Fruit fly (Drosophila melanogaster) whole organism, embryonic: ENCODE data around the gene Wdr59.

Source experiments
- CG11504 ChIP-seq: fragments of 200-800 bp; sonication (Bioruptor generic); optimal IDR thresholded peaks from 3 replicates; lab custom pipeline; 2019; ENCODE audit warnings: missing biosample characterization, mild to moderate bottlenecking, missing genetic modification characterization, moderate library complexity
- CG11696 ChIP-seq: fragments of 200-800 bp; sonication (Bioruptor generic); IDR thresholded peaks from 2 replicates; pipeline ENCODE4 v1.3.6; 2022; ENCODE audit warnings: missing biosample characterization, missing genetic modification characterization
- CG1233 ChIP-seq: fragments of 200-800 bp; sonication (Bioruptor generic); optimal IDR thresholded peaks from 4 replicates; lab custom pipeline; 2018; ENCODE audit warnings: missing biosample characterization, mild to moderate bottlenecking, missing genetic modification characterization
- CG12942 ChIP-seq: fragments of 200-800 bp; sonication (Bioruptor generic); optimal IDR thresholded peaks from 3 replicates; lab custom pipeline; 2016; ENCODE audit warnings: missing biosample characterization, missing genetic modification characterization
- CG14050 ChIP-seq: fragments of 200-800 bp; sonication (Bioruptor generic); IDR thresholded peaks from 3 replicates; pipeline ENCODE4 v1.3.6; 2022; ENCODE audit warnings: missing biosample characterization, missing genetic modification characterization
- CG14710 ChIP-seq: fragments of 200-800 bp; sonication (Bioruptor generic); optimal IDR thresholded peaks from 3 replicates; lab custom pipeline; 2019; ENCODE audit warnings: missing biosample characterization, mild to moderate bottlenecking, missing genetic modification characterization, moderate library complexity
- CG14860 ChIP-seq: fragments of 200-800 bp; sonication (Bioruptor generic); IDR thresholded peaks from 3 replicates; pipeline ENCODE4 v1.3.6; 2022; ENCODE audit warnings: missing biosample characterization, missing genetic modification characterization; ENCODE audit not compliant: partially characterized antibody
- CG1603 ChIP-seq: fragments of 200-800 bp; sonication (Bioruptor generic); optimal IDR thresholded peaks from 2 replicates; lab custom pipeline; 2019; ENCODE audit warnings: missing biosample characterization, mild to moderate bottlenecking, missing genetic modification characterization, moderate library complexity
- CG17328 ChIP-seq: fragments of 200-800 bp; sonication (Bioruptor generic); IDR thresholded peaks from 2 replicates; pipeline ENCODE4 v1.3.6; 2022; ENCODE audit warnings: missing biosample characterization, missing genetic modification characterization
- CG2678 ChIP-seq: fragments of 200-800 bp; sonication (Bioruptor generic); optimal IDR thresholded peaks from 3 replicates; lab custom pipeline; 2019; ENCODE audit warnings: missing biosample characterization, mild to moderate bottlenecking, missing genetic modification characterization, moderate library complexity
- CG31365 ChIP-seq: fragments of 200-800 bp; sonication (Bioruptor generic); optimal IDR thresholded peaks from 2 replicates; lab custom pipeline; 2018; ENCODE audit warnings: missing biosample characterization, mild to moderate bottlenecking, missing genetic modification characterization
- CG4820 ChIP-seq: fragments of 200-800 bp; sonication (Bioruptor generic); optimal IDR thresholded peaks from 3 replicates; lab custom pipeline; 2016; ENCODE audit warnings: missing biosample characterization, missing genetic modification characterization
- CG5180 ChIP-seq: fragments of 200-800 bp; sonication (Bioruptor generic); optimal IDR thresholded peaks from 3 replicates; lab custom pipeline; 2017; ENCODE audit warnings: missing biosample characterization, missing genetic modification characterization, mild to moderate bottlenecking, moderate library complexity, missing genetic modification reagents
- CG6654 ChIP-seq: fragments of 200-800 bp; sonication (Bioruptor generic); optimal IDR thresholded peaks from 2 replicates; lab custom pipeline; 2017; ENCODE audit warnings: missing biosample characterization, mild to moderate bottlenecking, missing genetic modification characterization
- CG7271 ChIP-seq: fragments of 200-800 bp; sonication (Bioruptor generic); optimal IDR thresholded peaks from 2 replicates; lab custom pipeline; 2018; ENCODE audit warnings: missing biosample characterization, mild to moderate bottlenecking, missing genetic modification characterization, moderate library complexity
- CG8924 ChIP-seq: fragments of 200-800 bp; optimal IDR thresholded peaks from 3 replicates; lab custom pipeline; 2019; ENCODE audit warnings: missing biosample characterization, mild to moderate bottlenecking, missing genetic modification characterization, moderate library complexity
- Dfd ChIP-seq, 2 experiments: fragments of >200 bp; optimal IDR thresholded peaks; 2 replicates each; lab custom pipeline; 2017; ENCODE audit warnings: missing biosample characterization in 2 of 2, missing genetic modification characterization in 2 of 2
- Fer3 ChIP-seq: fragments of 200-800 bp; sonication (Bioruptor generic); optimal IDR thresholded peaks from 2 replicates; lab custom pipeline; 2018; ENCODE audit warnings: missing biosample characterization, mild to moderate bottlenecking, missing genetic modification characterization, moderate library complexity
- H15 ChIP-seq: fragments of 200-800 bp; sonication (Bioruptor generic); IDR thresholded peaks from 3 replicates; pipeline ENCODE4 v1.3.6; 2022; ENCODE audit warnings: missing biosample characterization, missing genetic modification characterization
- Hr3 ChIP-seq: fragments of 200-800 bp; sonication (Bioruptor generic); optimal IDR thresholded peaks from 3 replicates; lab custom pipeline; 2016; ENCODE audit warnings: missing biosample characterization, missing genetic modification characterization
- Kr ChIP-seq: fragments of 200-800 bp; sonication (Bioruptor generic); optimal IDR thresholded peaks from 2 replicates; lab custom pipeline; 2017; ENCODE audit warnings: missing biosample characterization, mild to moderate bottlenecking, missing genetic modification characterization
- Mrtf ChIP-seq: fragments of 200-800 bp; sonication (Bioruptor generic); IDR thresholded peaks from 3 replicates; pipeline ENCODE4 v1.3.6; 2022; ENCODE audit warnings: missing biosample characterization, missing genetic modification characterization
- Scr ChIP-seq: fragments of 200-800 bp; sonication (Bioruptor generic); IDR thresholded peaks from 2 replicates; pipeline ENCODE4 v1.3.6; 2022; ENCODE audit warnings: missing biosample characterization, missing genetic modification characterization; ENCODE audit not compliant: partially characterized antibody
- Side ChIP-seq: fragments of 200-800 bp; sonication (Bioruptor generic); optimal IDR thresholded peaks from 2 replicates; lab custom pipeline; 2016; ENCODE audit warnings: missing biosample characterization, missing genetic modification characterization
- Sin3A ChIP-seq: fragments of >200 bp; optimal IDR thresholded peaks from 2 replicates; lab custom pipeline; 2018
- Sry-β ChIP-seq: fragments of 200-800 bp; sonication (Bioruptor generic); optimal IDR thresholded peaks from 2 replicates; lab custom pipeline; 2018; ENCODE audit warnings: missing biosample characterization, mild to moderate bottlenecking, missing genetic modification characterization, moderate library complexity
- YL-1 ChIP-seq: fragments of 200-800 bp; sonication (Bioruptor generic); optimal IDR thresholded peaks from 3 replicates; lab custom pipeline; 2017; ENCODE audit warnings: missing biosample characterization, mild to moderate bottlenecking, missing genetic modification characterization
- amos ChIP-seq: fragments of 200-800 bp; sonication (Bioruptor generic); IDR thresholded peaks from 2 replicates; pipeline ENCODE4 v1.3.6; 2022; ENCODE audit warnings: missing biosample characterization, missing genetic modification characterization; ENCODE audit not compliant: partially characterized antibody
- crp ChIP-seq, 2 experiments: fragments of 200-800 bp; sonication (Bioruptor generic); optimal IDR thresholded peaks; 2 replicates in 1 of 2; 3 replicates in 1 of 2; lab custom pipeline; 2017; ENCODE audit warnings: missing biosample characterization in 2 of 2, missing genetic modification characterization in 2 of 2, mild to moderate bottlenecking in 1 of 2, moderate library complexity in 1 of 2
- dpn ChIP-seq, 2 experiments: fragments of 200-800 bp; sonication (Bioruptor generic); optimal IDR thresholded peaks; 3 replicates each; lab custom pipeline; 2016; ENCODE audit warnings: missing biosample characterization in 2 of 2, missing genetic modification characterization in 2 of 2
- eyg ChIP-seq: fragments of 200-800 bp; sonication (Bioruptor generic); optimal IDR thresholded peaks from 3 replicates; lab custom pipeline; 2016; ENCODE audit warnings: missing biosample characterization, missing genetic modification characterization
- gem ChIP-seq: fragments of 200-800 bp; sonication (Bioruptor generic); optimal IDR thresholded peaks from 2 replicates; lab custom pipeline; 2019; ENCODE audit warnings: missing biosample characterization, mild to moderate bottlenecking, missing genetic modification characterization, moderate library complexity
- gsb-n ChIP-seq: fragments of 200-800 bp; sonication (Bioruptor generic); optimal IDR thresholded peaks from 3 replicates; lab custom pipeline; 2018; ENCODE audit warnings: missing biosample characterization, mild to moderate bottlenecking, missing genetic modification characterization
- h ChIP-seq: fragments of >200 bp; optimal IDR thresholded peaks from 2 replicates; lab custom pipeline; 2017
- kay ChIP-seq: fragments of 200-800 bp; sonication (Bioruptor generic); optimal IDR thresholded peaks from 2 replicates; lab custom pipeline; 2016; ENCODE audit warnings: missing biosample characterization, missing genetic modification characterization
- knrl ChIP-seq: fragments of 200-800 bp; sonication (Bioruptor generic); IDR thresholded peaks from 3 replicates; pipeline ENCODE4 v1.3.6; 2022; ENCODE audit warnings: missing biosample characterization, missing genetic modification characterization; ENCODE audit not compliant: partially characterized antibody
- luna ChIP-seq: fragments of 200-800 bp; sonication (Bioruptor generic); optimal IDR thresholded peaks from 2 replicates; lab custom pipeline; 2016; ENCODE audit warnings: missing biosample characterization, missing genetic modification characterization
- mirr ChIP-seq: fragments of 200-800 bp; sonication (Bioruptor generic); optimal IDR thresholded peaks from 3 replicates; lab custom pipeline; 2018; ENCODE audit warnings: missing biosample characterization, mild to moderate bottlenecking, missing genetic modification characterization
- nerfin-2 ChIP-seq: fragments of 200-800 bp; sonication (Bioruptor generic); IDR thresholded peaks from 2 replicates; pipeline ENCODE4 v1.3.6; 2022; ENCODE audit warnings: missing biosample characterization, missing genetic modification characterization; ENCODE audit not compliant: partially characterized antibody
- nmo ChIP-seq: fragments of 200-800 bp; sonication (Bioruptor generic); optimal IDR thresholded peaks from 2 replicates; lab custom pipeline; 2018; ENCODE audit warnings: missing biosample characterization, mild to moderate bottlenecking, missing genetic modification characterization, moderate library complexity
- phol ChIP-seq: fragments of 200-800 bp; sonication (Bioruptor generic); optimal IDR thresholded peaks from 3 replicates; lab custom pipeline; 2018; ENCODE audit warnings: missing biosample characterization, mild to moderate bottlenecking, missing genetic modification characterization, moderate library complexity
- pros ChIP-seq: fragments of 200-800 bp; sonication (Bioruptor generic); optimal IDR thresholded peaks from 3 replicates; lab custom pipeline; 2019; ENCODE audit warnings: missing biosample characterization, mild to moderate bottlenecking, missing genetic modification characterization, moderate library complexity
- ro ChIP-seq: fragments of 200-800 bp; sonication (Bioruptor generic); IDR thresholded peaks from 2 replicates; pipeline ENCODE4 v1.3.6; 2022; ENCODE audit warnings: missing biosample characterization, missing genetic modification characterization
- row ChIP-seq: fragments of 200-800 bp; sonication (Bioruptor generic); IDR thresholded peaks from 3 replicates; pipeline ENCODE4 v1.3.6; 2022; ENCODE audit warnings: missing biosample characterization, missing genetic modification characterization
- schlank ChIP-seq: fragments of 200-800 bp; sonication (Bioruptor generic); optimal IDR thresholded peaks from 2 replicates; lab custom pipeline; 2018; ENCODE audit warnings: missing biosample characterization, mild to moderate bottlenecking, missing genetic modification characterization
- vnd ChIP-seq: fragments of 200-800 bp; sonication (Bioruptor generic); IDR thresholded peaks from 3 replicates; pipeline ENCODE4 v1.3.6; 2022; ENCODE audit warnings: missing biosample characterization, missing genetic modification characterization; ENCODE audit not compliant: partially characterized antibody

Wdr59 gene

dm6 chr2L:11065106-11065878, 26.0 kb upstream of the Wdr59 start (continued):
- TF ChIP-seq ro (GFP tag; lab: Robert Waterston, UW), result no peak
- no peak for TF ChIP-seq Mrtf (GFP tag; lab: Robert Waterston, UW)
- TF ChIP-seq mirr, result no peak
- TF ChIP-seq Side (GFP tag; lab: Kevin White, UChicago), result no peak
- TF ChIP-seq Hr3 (GFP tag; lab: Kevin White, UChicago), result no peak
- no peak for TF ChIP-seq CG31365
- TF ChIP-seq pros, result no peak
- peak; percentile 44 for TF ChIP-seq CG11504 (tag; lab: Kevin White, UChicago)
- peak; percentile 54 for TF ChIP-seq Fer3 (tag; lab: Kevin White, UChicago)
- no peak for TF ChIP-seq eyg (GFP tag; lab: Kevin White, UChicago)
- TF ChIP-seq h (lab: Kevin White, UChicago), result no peak
- peak; percentile 67 for TF ChIP-seq gem
- TF ChIP-seq amos (GFP tag; lab: Robert Waterston, UW), result no peak
- no peak for TF ChIP-seq gsb-n (tag; lab: Kevin White, UChicago)

- TF ChIP-seq CG5180, result no peak
- TF ChIP-seq crp (GFP tag; optimal IDR thresholded peaks at IDR 0.05; lab: Kevin White, UChicago), result no peak
- peak in 1 of 2 experiments; percentile 21 for TF ChIP-seq dpn (GFP tag; optimal IDR thresholded peaks at IDR 0.05; lab: Kevin White, UChicago)
- no peak for TF ChIP-seq CG14050
- 0 out of 3 replicates have a peak, but pooled peaks have one; percentile 28 for TF ChIP-seq H15 (GFP tag; lab: Robert Waterston, UW)
- TF ChIP-seq CG14710 (tag; lab: Kevin White, UChicago), result no peak
- TF ChIP-seq CG8924 (tag; lab: Kevin White, UChicago), result no peak
- peak; percentile 24 for TF ChIP-seq nmo (GFP tag; lab: Kevin White, UChicago)
- TF ChIP-seq amos (GFP tag; lab: Robert Waterston, UW), result no peak
- no peak for TF ChIP-seq CG12942
- TF ChIP-seq CG7271 (tag; lab: Kevin White, UChicago), result no peak
- no peak for TF ChIP-seq vnd (GFP tag; lab: Robert Waterston, UW)
- TF ChIP-seq kay (GFP tag; lab: Kevin White, UChicago), result no peak
- no peak for TF ChIP-seq Kr (GFP tag; lab: Kevin White, UChicago)
- 0 out of 2 replicates have a peak, but pooled peaks have one; percentile 13 for TF ChIP-seq CG11696 (GFP tag; lab: Robert Waterston, UW)
- no peak for TF ChIP-seq Sin3A (lab: Kevin White, UChicago)
- peak; percentile 37; the same call in 2 of the 3 replicates for TF ChIP-seq row (GFP tag; lab: Robert Waterston, UW)
- TF ChIP-seq CG14860 (GFP tag; lab: Robert Waterston, UW), result no peak
- no peak for TF ChIP-seq CG17328 (GFP tag; lab: Robert Waterston, UW)
- TF ChIP-seq nerfin-2, result no peak
- no peak for TF ChIP-seq schlank
- TF ChIP-seq Dfd (GFP tag; optimal IDR thresholded peaks at IDR 0.05; lab: Kevin White, UChicago), result no peak
- TF ChIP-seq luna (GFP tag; lab: Kevin White, UChicago), result no peak
- no peak for TF ChIP-seq CG1603 (tag; lab: Kevin White, UChicago)
- TF ChIP-seq CG4820 (GFP tag; lab: Kevin White, UChicago), result peak; percentile 9
- TF ChIP-seq Scr (GFP tag; lab: Robert Waterston, UW), result no peak
- peak; percentile 1 for TF ChIP-seq phol (tag; lab: Kevin White, UChicago)
- peak; percentile 41 for TF ChIP-seq CG2678 (tag; lab: Kevin White, UChicago)
- TF ChIP-seq CG6654 (GFP tag; lab: Kevin White, UChicago), result no peak
- TF ChIP-seq YL-1 (GFP tag; lab: Kevin White, UChicago), result no peak
- no peak for TF ChIP-seq knrl (GFP tag; lab: Robert Waterston, UW)
- TF ChIP-seq Sry-β, result no peak
- no peak for TF ChIP-seq CG1233 (GFP tag; lab: Kevin White, UChicago)
These were observed 25.1 kb upstream of the Wdr59 start for dm6 chr2L:11065932-11066823.
